Worm (Caenorhabditis elegans): ENCODE results near the gene lgc-32.

Gene lgc-32

DNA sequence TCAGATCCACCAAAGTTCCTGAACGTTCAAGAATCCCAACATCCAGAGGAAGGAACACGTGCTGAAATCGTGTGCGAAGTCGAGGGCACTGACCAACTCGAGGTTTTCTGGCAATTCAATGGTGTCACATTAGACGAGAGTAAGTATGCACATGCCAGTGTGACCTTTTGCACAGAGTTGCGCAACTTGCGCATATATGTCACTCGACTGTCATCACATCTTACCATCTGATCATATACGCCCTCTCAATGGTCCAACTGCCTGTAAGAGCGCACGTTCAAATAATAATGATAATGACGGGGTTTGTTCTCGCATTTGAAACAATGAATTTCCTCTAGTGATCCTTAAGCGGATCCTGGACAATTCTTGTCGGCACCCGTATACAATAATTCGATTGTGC, 24.3 kb downstream of the lgc-32 start:
- TF ChIP-seq Y56A3A.18 (GFP tag; IDR thresholded peaks at IDR 0.05) = no peak
- TF ChIP-seq F57A8.1 (GFP tag; optimal IDR thresholded peaks at IDR 0.05) = no peak
- no peak for TF ChIP-seq mes-4 (tag; optimal IDR thresholded peaks at IDR 0.05)
- TF ChIP-seq ama-1 (optimal IDR thresholded peaks at IDR 0.05) = no peak
- TF ChIP-seq ama-1 (GFP tag; optimal IDR thresholded peaks at IDR 0.05) = no peak
- TF ChIP-seq unc-130 (GFP tag; optimal IDR thresholded peaks at IDR 0.05) = no peak
- TF ChIP-seq mcd-1 (GFP tag; IDR thresholded peaks at IDR 0.05) = no peak

DNA sequence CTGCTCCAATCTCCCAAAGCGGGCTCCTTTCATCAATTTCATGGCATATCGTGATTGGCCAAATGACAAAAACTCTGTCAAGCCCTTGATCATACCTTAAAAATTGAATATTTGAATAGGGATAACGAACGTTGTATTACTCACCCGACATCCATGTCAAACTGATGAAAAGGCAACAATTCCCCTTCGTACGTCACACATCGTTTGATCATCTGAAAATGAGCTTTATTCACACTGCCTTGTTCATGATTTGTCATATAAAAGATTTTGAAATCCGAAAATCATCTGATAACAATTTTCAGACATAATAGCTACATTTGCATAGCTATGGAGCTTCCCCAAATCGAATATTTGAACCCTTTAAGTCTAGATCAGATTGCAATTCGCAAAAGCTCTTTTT, 34.6 kb downstream of the lgc-32 start, which contains the start of gene M02A10.1:
M02A10.1 (plus strand) TSS at position 301 of the 400 bp plus-strand sequence.
- TF ChIP-seq nfya-1 (tag; optimal IDR thresholded peaks at IDR 0.05; ENCODE audit: borderline replicate concordance, insufficient read depth) (no peak), nhr-27 (tag; optimal IDR thresholded peaks at IDR 0.05) (no peak), B0019.2 (GFP tag; conservative IDR thresholded peaks at IDR 0.05) (no peak), F39B2.1 (GFP tag; IDR thresholded peaks at IDR 0.05) (no peak), attf-6 (GFP tag; IDR thresholded peaks at IDR 0.05) (no peak), ztf-6 (GFP tag; IDR thresholded peaks at IDR 0.05) (no peak), let-526 (GFP tag; IDR thresholded peaks at IDR 0.05) (no peak), athp-1 (tag; optimal IDR thresholded peaks at IDR 0.05) (no peak), madf-3 (GFP tag; IDR thresholded peaks at IDR 0.05) (no peak), ZK185.1 (tag; optimal IDR thresholded peaks at IDR 0.05; ENCODE audit: poor library complexity, severe bottlenecking) (no peak)

DNA sequence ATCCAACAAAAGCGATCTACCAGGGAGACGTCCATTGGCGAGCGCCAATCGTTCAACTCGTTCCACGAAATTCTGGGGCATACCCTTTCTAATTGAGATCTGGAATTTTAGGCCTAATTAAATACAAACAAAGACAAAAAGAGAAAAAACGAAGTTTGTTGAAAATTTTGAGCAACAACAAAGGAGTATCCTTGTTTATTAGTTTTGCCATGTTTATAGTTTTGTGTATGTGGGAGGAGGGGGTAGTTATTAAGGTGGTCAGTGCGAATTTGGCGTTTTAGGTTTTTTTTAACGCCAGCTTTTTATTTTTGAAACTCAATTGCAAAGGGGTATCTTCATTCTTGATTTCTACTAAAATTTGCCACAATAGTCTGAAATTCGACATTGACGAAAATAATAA, 42.5 kb downstream of the lgc-32 start, which contains the start of gene irk-2:
irk-2 (minus strand) TSS at position 101 of the 400 bp plus-strand sequence.
- TF ChIP-seq tbx-9 (tag; optimal IDR thresholded peaks at IDR 0.05; ENCODE audit: borderline replicate concordance) (no peak), ztf-28 (GFP tag; IDR thresholded peaks at IDR 0.05) (no peak), Y53F4B.3 (GFP tag; IDR thresholded peaks at IDR 0.05) (no peak), ceh-40 (GFP tag; IDR thresholded peaks at IDR 0.05) (no peak), lag-1 (GFP tag; IDR thresholded peaks at IDR 0.05) (no peak), ceh-100 (GFP tag; IDR thresholded peaks at IDR 0.05) (no peak), chd-7 (tag; optimal IDR thresholded peaks at IDR 0.05) (no peak), nhr-179 (tag; optimal IDR thresholded peaks at IDR 0.05) (no peak), B0035.1 (tag; optimal IDR thresholded peaks at IDR 0.05) (no peak)

DNA sequence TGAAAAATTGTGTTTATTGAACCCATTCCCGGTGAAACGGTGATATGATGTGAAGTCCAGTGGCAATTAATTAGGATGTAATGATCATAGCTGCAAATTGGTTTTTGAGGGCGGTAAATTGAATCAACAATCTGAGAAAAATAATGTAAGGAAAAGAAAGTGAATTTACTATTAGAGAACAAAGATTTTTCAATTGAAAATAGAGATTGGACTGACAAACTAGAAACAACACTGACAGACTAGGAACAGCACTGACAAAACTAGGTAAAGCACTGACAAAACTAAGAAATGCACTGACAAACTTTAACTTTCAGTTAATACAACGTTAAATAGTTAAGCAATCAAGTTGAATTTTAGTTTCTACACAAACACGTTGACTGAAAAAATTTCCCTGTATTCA, 54.0 kb downstream of the lgc-32 start, which contains the start of gene sli-1:
sli-1 (minus strand) TSS at position 101 of the 400 bp plus-strand sequence.
- TF ChIP-seq nfya-1 (tag; optimal IDR thresholded peaks at IDR 0.05; ENCODE audit: borderline replicate concordance, insufficient read depth) = no peak
- TF ChIP-seq Y56A3A.18 (GFP tag; IDR thresholded peaks at IDR 0.05) = no peak
- TF ChIP-seq him-1 (tag; optimal IDR thresholded peaks at IDR 0.05) = no peak
- no peak for TF ChIP-seq B0035.1 (tag; optimal IDR thresholded peaks at IDR 0.05)
- TF ChIP-seq nhr-120 (GFP tag; IDR thresholded peaks at IDR 0.05) = no peak
- TF ChIP-seq C17E4.6 (GFP tag; IDR thresholded peaks at IDR 0.05) = no peak
- TF ChIP-seq ztf-6 (GFP tag; IDR thresholded peaks at IDR 0.05) = no peak
- no peak for TF ChIP-seq bed-1 (GFP tag; IDR thresholded peaks at IDR 0.05)
- TF ChIP-seq F37B4.10 (GFP tag; IDR thresholded peaks at IDR 0.05) = no peak
- no peak for TF ChIP-seq F52B5.7 (tag; optimal IDR thresholded peaks at IDR 0.05)
- no peak for TF ChIP-seq madf-3 (GFP tag; IDR thresholded peaks at IDR 0.05)
- TF ChIP-seq cebp-2 (GFP tag; IDR thresholded peaks at IDR 0.05) = no peak

All from whole organism, young adult.